Fruit fly (Drosophila melanogaster) whole organism, prepupa: ENCODE data around the gene daw.

Experiments used
- CG3919 ChIP-seq: fragments of 200-800 bp; sonication (Bioruptor generic); optimal IDR thresholded peaks from 3 replicates; lab custom pipeline; 2016; ENCODE audit warnings: missing biosample characterization, missing genetic modification characterization
- CG6163 ChIP-seq: fragments of 200-800 bp; sonication (Bioruptor generic); IDR thresholded peaks from 3 replicates; pipeline ENCODE4 v1.3.6; 2022; ENCODE audit warnings: missing biosample characterization, missing genetic modification characterization
- Ets21C ChIP-seq: fragments of 200-800 bp; sonication (Bioruptor generic); optimal IDR thresholded peaks from 3 replicates; lab custom pipeline; 2016; ENCODE audit warnings: missing biosample characterization, missing genetic modification characterization
- Hr4 ChIP-seq: fragments of 200-800 bp; sonication (Bioruptor generic); optimal IDR thresholded peaks from 3 replicates; lab custom pipeline; 2016; ENCODE audit warnings: missing biosample characterization, missing genetic modification characterization
- OdsH ChIP-seq: fragments of 200-800 bp; sonication (Bioruptor generic); optimal IDR thresholded peaks from 3 replicates; lab custom pipeline; 2016; ENCODE audit warnings: missing biosample characterization, missing genetic modification characterization
- Sox15 ChIP-seq: fragments of 200-800 bp; sonication (Bioruptor generic); optimal IDR thresholded peaks from 3 replicates; lab custom pipeline; 2016; ENCODE audit warnings: missing biosample characterization, missing genetic modification characterization

DNA sequence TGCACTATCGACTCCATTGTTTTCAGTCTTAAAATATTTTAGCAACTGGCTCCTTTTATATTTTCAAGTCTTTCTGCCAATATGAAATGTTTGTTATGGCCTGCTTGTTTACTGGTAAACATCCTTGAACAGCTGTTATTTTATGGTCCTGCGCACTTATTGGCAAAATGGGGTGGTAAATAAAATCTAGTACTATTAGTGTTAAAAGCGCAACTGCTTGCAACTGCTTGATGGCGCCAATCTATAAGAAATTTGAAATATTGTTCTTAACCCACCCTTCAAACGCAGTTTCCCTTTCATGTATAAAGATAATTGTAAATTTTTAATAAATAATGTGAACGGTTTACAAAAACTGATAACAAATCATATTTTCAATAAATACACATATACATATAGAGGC, 10.6 kb downstream of the daw start, which contains the start of gene G6P:
- no peak for TF ChIP-seq OdsH (GFP tag; lab: Kevin White, UChicago)
- TF ChIP-seq CG6163 (GFP tag; lab: Robert Waterston, UW): no peak
- no peak for TF ChIP-seq Ets21C (GFP tag; lab: Kevin White, UChicago)
- no peak for TF ChIP-seq Sox15 (GFP tag; lab: Kevin White, UChicago)
- TF ChIP-seq CG3919: no peak
- TF ChIP-seq Hr4 (GFP tag; lab: Kevin White, UChicago): no peak
